Fruit fly (Drosophila melanogaster) Kc167 (cell line): ENCODE data around the gene CG44040.

ENCODE experiments used
- Myc ChIP-seq: fragments of >200 bp; optimal IDR thresholded peaks from 2 replicates; lab custom pipeline; 2017; ENCODE audit warnings: missing external identifiers
- Sin3A ChIP-seq: fragments of >200 bp; optimal IDR thresholded peaks from 2 replicates; lab custom pipeline; 2018; ENCODE audit warnings: missing external identifiers
- h ChIP-seq: fragments of >200 bp; optimal IDR thresholded peaks from 3 replicates; lab custom pipeline; 2018; ENCODE audit warnings: missing external identifiers
- insv ChIP-seq: fragments of >200 bp; optimal IDR thresholded peaks from 3 replicates; lab custom pipeline; 2018; ENCODE audit warnings: missing external identifiers
- psq ChIP-seq: fragments of >200 bp; optimal IDR thresholded peaks from 2 replicates; lab custom pipeline; 2017; ENCODE audit warnings: missing external identifiers
- ttk ChIP-seq: sonication (Bioruptor generic); optimal IDR thresholded peaks from 2 replicates; lab custom pipeline; 2017; ENCODE audit warnings: missing external identifiers

CG44040 gene

DNA sequence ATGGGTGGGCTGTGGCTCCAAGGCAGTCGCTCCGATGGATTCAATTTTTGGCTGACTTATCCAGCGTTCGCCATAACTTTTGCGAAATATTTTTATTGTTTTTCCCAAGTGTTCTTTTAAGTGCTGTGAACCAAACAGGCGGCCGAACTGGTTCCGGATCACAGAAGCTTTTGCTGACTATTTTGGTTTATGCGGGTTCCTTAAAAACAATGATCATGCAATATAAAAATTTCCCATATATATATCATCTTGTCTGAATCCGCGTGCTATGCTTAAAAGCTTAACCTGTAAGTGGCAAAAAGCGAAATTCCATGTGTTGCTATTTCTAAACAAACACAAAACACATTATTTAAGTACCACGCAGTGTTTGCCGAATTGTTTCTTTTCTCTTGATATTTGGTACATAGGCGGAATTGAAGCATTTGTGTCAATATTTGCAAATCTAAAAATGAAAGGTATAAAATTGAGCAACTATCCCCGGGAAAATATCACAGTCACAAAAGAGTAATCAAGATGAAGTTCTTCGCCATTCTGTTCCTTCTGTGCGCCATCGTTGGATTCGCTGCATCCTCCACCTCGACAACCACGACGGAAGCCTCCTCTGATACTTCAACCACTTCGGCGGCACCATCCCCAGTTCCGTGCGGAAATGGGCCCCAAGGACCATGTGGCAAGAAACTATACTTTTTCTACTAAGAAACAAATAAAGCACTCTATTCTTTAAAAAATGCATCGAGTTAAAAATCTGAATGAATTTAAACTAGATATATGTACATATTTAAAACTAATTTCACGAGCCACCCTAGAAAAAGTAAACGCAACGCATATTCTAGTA, at the start of gene CG44040, which contains the start of gene CG6276:
Gene CG44040 (plus strand): TSS at position 467 of the 835 bp plus-strand sequence.
Gene CG6276 (minus strand): TSS at position 158 of the 835 bp plus-strand sequence.
- no peak for TF ChIP-seq Sin3A (lab: Kevin White, UChicago)
- no peak for TF ChIP-seq ttk (lab: Kevin White, UChicago)
- TF ChIP-seq h (lab: Kevin White, UChicago), result no peak
- TF ChIP-seq psq (lab: Kevin White, UChicago), result no peak
- TF ChIP-seq Myc, result no peak
- TF ChIP-seq insv, result no peak

- TF ChIP-seq ttk (lab: Kevin White, UChicago) (no peak), insv (no peak), Sin3A (lab: Kevin White, UChicago) (no peak), Myc (no peak), h (lab: Kevin White, UChicago) (no peak), psq (lab: Kevin White, UChicago) (no peak)
Observed at dm6 chr3R:15275158-15275623, 45.0 kb upstream of the CG44040 start, which contains the start of the genes Cp190 and CG4338. Gene Cp190, minus strand, starts transcription at chr3R:15275241. Gene CG4338, plus strand, starts transcription at chr3R:15275522.

- no peak for TF ChIP-seq Myc
- no peak for TF ChIP-seq Sin3A (lab: Kevin White, UChicago)
- TF ChIP-seq ttk (lab: Kevin White, UChicago), result no peak
- no peak for TF ChIP-seq insv
- no peak for TF ChIP-seq psq (lab: Kevin White, UChicago)
- TF ChIP-seq h (lab: Kevin White, UChicago), result no peak
Observed at dm6 chr3R:15277926-15278869, 42.0 kb upstream of the CG44040 start, which contains the start of the genes MRG15 and Tm1. Gene MRG15, minus strand, starts transcription at chr3R:15278109. Gene Tm1, plus strand, starts transcription at chr3R:15278220.

DNA sequence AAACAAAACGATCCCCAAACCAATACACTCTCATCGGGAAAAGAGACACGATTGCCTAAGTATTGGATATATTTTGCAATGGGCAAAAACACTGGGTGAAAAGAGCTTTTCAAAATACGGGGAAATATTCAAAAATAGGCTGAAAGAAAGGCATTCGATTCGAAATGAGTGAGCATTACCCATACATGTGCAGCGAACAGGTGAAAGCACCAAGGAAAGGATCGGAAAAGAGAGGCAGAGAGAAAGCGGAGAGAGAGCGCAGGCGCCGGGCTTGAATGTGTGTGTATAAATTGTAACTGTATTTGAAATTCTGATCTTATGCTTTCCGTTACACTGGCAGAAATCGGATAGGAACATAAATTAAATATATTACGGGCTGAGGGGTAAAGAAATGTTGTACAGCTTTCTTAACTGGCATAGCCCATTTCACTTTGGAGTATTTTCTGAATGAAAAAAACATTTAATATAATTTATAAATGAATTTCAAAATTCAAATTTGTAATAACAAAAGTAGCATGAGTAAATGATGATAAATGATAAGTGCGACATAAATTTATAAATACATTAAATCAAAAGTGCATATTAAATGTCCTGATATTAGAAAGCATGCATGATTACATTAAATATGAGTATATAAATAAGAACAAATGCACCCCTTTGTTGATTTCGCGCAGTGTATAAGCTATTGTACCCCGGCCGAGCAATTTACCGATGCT, 39.4 kb upstream of the CG44040 start:
- TF ChIP-seq Sin3A (lab: Kevin White, UChicago) (no peak), h (lab: Kevin White, UChicago) (no peak), ttk (lab: Kevin White, UChicago) (no peak), insv (no peak), psq (lab: Kevin White, UChicago) (no peak), Myc (no peak)

dm6 chr3R:15281335-15281963, 38.7 kb upstream of the CG44040 start:
- no peak for TF ChIP-seq psq (lab: Kevin White, UChicago)
- TF ChIP-seq insv, result no peak
- no peak for TF ChIP-seq Sin3A (lab: Kevin White, UChicago)
- TF ChIP-seq ttk (lab: Kevin White, UChicago), result no peak
- TF ChIP-seq Myc, result no peak
- no peak for TF ChIP-seq h (lab: Kevin White, UChicago)

DNA sequence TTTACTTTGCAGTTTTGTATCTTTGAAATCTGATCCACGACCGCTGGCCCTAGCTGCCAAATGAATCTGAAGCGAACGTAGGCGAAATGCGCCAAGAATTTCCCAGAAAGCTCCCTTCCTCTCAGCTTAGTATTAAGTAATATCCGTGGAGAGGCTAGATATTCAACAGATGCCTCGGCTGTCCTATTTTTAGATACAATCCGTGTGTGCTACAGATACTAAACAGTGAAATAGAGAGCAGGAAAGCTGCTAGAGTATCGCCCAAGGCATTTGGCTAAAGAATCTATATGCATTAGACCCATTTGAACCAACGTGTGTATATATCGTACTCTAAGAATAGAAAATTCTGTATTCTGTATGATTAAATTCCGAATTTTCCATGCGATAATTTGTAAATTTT, 37.9 kb upstream of the CG44040 start:
- no peak for TF ChIP-seq ttk (lab: Kevin White, UChicago)
- no peak for TF ChIP-seq psq (lab: Kevin White, UChicago)
- no peak for TF ChIP-seq Sin3A (lab: Kevin White, UChicago)
- TF ChIP-seq Myc, result no peak
- TF ChIP-seq h (lab: Kevin White, UChicago), result no peak
- TF ChIP-seq insv, result no peak

DNA sequence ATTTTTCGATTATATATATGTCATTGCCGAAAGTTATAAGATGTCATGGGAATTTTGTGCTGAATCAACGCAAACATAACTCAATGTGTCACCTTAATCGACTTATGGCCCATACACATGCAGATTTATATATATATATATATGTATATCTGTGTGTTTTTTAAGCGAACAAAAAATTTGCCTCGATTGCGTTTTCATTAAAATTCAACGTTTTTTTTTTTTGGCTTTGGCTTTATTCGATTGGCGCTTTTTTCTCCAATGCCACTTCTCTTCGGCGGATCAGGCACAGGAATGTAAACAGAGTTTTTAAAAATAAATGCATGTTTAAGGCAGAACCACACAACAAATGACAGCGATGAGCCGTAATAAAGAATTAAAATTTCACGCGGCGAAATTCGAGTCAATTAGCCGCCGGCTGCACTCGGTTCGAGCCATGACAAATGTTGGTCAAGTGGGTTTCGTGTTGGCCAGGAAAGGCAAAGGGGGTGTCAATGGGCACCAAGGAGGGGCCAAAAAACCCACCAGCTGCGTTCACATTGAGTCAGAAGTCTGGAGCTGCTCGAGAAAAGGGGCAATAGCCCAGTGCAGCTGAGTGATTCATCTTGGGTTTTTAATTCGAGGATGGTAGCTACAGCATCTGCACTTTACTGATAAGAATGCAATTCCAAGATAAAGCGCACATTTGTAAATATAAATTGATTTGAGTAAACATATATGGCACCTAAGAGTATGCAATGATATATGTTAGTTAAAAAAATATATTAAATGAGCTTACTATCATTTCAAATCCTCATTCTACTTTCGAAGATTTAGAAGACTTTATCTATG, 37.0 kb upstream of the CG44040 start:
- TF ChIP-seq insv (no peak), psq (lab: Kevin White, UChicago) (no peak), ttk (lab: Kevin White, UChicago) (no peak), h (lab: Kevin White, UChicago) (no peak), Myc (no peak), Sin3A (lab: Kevin White, UChicago) (no peak)

DNA sequence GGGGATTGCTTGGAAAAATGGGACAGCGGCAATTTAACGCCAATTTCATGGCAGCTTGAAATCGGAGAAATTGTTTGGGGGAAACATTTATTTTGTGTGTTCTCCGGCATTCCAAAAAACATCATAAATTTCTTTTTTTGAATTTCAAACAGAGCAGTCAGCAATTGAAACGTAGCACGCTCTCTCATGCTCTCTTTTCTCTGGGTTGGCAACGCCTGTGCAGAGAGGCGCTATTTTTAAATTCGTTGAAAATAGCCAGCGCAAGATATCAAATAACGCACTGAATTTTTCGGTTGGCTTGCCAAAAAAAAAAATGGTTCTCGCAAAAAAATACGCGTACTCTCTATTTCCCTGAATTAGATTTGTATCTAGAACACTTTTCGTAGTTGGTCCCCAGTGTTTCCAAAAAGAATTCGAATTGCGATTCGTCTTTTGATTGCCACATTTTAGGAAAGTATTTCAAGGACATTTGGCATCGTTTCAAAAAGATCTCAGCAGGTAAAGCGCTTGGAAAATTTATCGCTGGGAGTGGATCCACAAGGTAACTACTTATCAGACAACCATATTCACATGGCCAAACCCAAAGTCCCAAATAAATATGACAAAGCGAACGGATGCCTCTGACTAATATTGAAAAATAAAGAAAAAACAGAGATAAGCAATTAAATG, 34.0 kb upstream of the CG44040 start:
- TF ChIP-seq ttk (lab: Kevin White, UChicago) (no peak), psq (lab: Kevin White, UChicago) (no peak), h (lab: Kevin White, UChicago) (no peak), Myc (no peak), insv (no peak), Sin3A (lab: Kevin White, UChicago) (no peak)

dm6 chr3R:15286693-15287041, 33.5 kb upstream of the CG44040 start:
- no peak for TF ChIP-seq h (lab: Kevin White, UChicago)
- no peak for TF ChIP-seq insv
- no peak for TF ChIP-seq ttk (lab: Kevin White, UChicago)
- no peak for TF ChIP-seq psq (lab: Kevin White, UChicago)
- no peak for TF ChIP-seq Myc
- TF ChIP-seq Sin3A (lab: Kevin White, UChicago), result no peak
